Worm (Caenorhabditis elegans): ENCODE measurements around the gene alh-4.

Gene alh-4

DNA sequence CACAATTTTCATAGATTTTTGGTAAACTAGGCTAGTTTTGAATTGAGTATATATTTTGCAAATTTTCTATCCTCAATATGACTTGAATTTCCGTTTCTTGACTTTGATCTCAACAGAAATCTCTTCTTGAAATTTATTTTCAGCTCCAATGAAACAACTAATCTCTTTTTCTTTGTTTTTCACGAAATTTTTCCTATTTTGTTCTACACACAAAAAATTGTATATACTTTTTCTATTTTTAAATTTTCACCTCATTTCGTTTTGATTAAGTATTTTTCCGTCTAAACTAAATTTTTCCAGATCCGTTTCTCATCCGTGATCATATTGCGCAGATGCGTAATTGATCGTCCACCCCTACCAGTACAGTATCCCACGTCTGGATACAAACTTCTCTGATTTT is 35.0 kb upstream of the alh-4 start, which contains the start of gene unc-83 (continued):
- TF ChIP-seq unc-130 (GFP tag; optimal IDR thresholded peaks at IDR 0.05) (no peak), egrh-3 (GFP tag; IDR thresholded peaks at IDR 0.05) (no peak), ceh-79 (tag; optimal IDR thresholded peaks at IDR 0.05) (no peak)

DNA sequence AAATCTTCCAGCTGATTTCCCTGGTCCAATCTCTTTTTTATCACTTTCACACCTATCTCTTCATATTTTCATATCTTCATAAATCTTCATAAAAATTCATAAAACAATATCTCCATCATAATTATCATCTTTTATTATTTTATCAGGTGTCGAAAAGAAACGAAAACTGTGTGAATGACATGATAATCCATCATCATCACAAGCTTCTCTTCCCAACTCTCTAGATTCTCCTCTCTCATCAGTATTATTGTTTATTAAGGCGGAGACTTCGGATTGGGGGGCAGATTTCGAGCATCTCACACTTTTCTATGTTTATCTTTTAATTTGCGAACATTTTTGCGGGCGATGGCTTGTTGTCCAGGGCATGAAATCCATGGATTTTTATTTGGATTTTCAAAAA is 34.5 kb upstream of the alh-4 start:
- no peak for TF ChIP-seq madf-3 (GFP tag; IDR thresholded peaks at IDR 0.05)
- no peak for TF ChIP-seq Y53F4B.3 (GFP tag; IDR thresholded peaks at IDR 0.05)
- TF ChIP-seq rec-8 (tag; optimal IDR thresholded peaks at IDR 0.05) = no peak
- TF ChIP-seq Y53G8AR.9 (GFP tag; conservative IDR thresholded peaks at IDR 0.05) = no peak
- no peak for TF ChIP-seq ceh-91 (GFP tag; IDR thresholded peaks at IDR 0.05)
- TF ChIP-seq hmg-1.2 (GFP tag; IDR thresholded peaks at IDR 0.05) = no peak
- no peak for TF ChIP-seq mes-4 (tag; optimal IDR thresholded peaks at IDR 0.05)
- TF ChIP-seq F10E7.11 (tag; optimal IDR thresholded peaks at IDR 0.05) = no peak
- no peak for TF ChIP-seq ccch-3 (GFP tag; optimal IDR thresholded peaks at IDR 0.05)
- no peak for TF ChIP-seq F49E8.2 (tag; optimal IDR thresholded peaks at IDR 0.05; ENCODE audit: insufficient read depth)
- TF ChIP-seq ztf-18 (tag; optimal IDR thresholded peaks at IDR 0.05) = no peak
- TF ChIP-seq K11D2.4 (GFP tag; IDR thresholded peaks at IDR 0.05) = no peak
- TF ChIP-seq nfya-1 (tag; optimal IDR thresholded peaks at IDR 0.05; ENCODE audit: borderline replicate concordance, insufficient read depth) = no peak
- TF ChIP-seq B0019.2 (GFP tag; conservative IDR thresholded peaks at IDR 0.05) = no peak
- no peak for TF ChIP-seq somi-1 (GFP tag; optimal IDR thresholded peaks at IDR 0.05)
- no peak for TF ChIP-seq efl-1 (GFP tag; optimal IDR thresholded peaks at IDR 0.05)
- no peak for TF ChIP-seq repo-1 (tag; optimal IDR thresholded peaks at IDR 0.05)
- no peak for TF ChIP-seq athp-1 (tag; optimal IDR thresholded peaks at IDR 0.05)

DNA sequence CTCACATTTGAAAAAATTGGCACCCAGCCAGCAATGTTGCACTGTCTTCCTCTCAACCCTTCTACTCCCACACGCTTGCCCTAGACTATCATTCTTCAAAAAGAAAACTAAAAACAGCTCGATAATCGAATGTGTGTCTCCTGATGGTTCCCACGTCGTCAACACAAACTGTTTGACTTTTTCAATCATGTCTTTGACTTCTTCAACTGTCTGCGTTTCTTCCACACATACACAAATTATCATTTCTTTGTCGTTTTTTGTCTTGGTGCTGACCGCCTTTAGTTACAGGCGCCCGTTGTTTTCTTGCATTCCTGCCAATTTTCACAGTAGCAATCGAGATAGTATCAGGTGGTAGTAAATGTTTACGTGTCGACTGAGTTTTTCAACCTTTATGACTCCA is 32.9 kb upstream of the alh-4 start:
- TF ChIP-seq lin-40 (tag; optimal IDR thresholded peaks at IDR 0.05) (peak; percentile 7), lin-54 (GFP tag; optimal IDR thresholded peaks at IDR 0.05) (no peak), ama-1 (optimal IDR thresholded peaks at IDR 0.05) (no peak), ama-1 (GFP tag; optimal IDR thresholded peaks at IDR 0.05) (no peak), Y53G8AR.9 (GFP tag; conservative IDR thresholded peaks at IDR 0.05) (no peak), B0035.1 (tag; optimal IDR thresholded peaks at IDR 0.05) (no peak), T07F8.4 (tag; optimal IDR thresholded peaks at IDR 0.05) (no peak), nhr-27 (tag; optimal IDR thresholded peaks at IDR 0.05) (no peak), rpc-1 (optimal IDR thresholded peaks at IDR 0.05) (no peak), rpc-1 (tag; optimal IDR thresholded peaks at IDR 0.05) (no peak), lsl-1 (GFP tag; optimal IDR thresholded peaks at IDR 0.05) (no peak), pbrm-1 (GFP tag; IDR thresholded peaks at IDR 0.05) (no peak), nhr-80 (tag; optimal IDR thresholded peaks at IDR 0.05) (peak; percentile 48), snpc-4 (GFP tag; optimal IDR thresholded peaks at IDR 0.05) (no peak), snpc-4 (tag; optimal IDR thresholded peaks at IDR 0.05) (no peak), B0336.3 (GFP tag; IDR thresholded peaks at IDR 0.05) (no peak), madf-10 (tag; optimal IDR thresholded peaks at IDR 0.05) (no peak), gei-17 (GFP tag; optimal IDR thresholded peaks at IDR 0.05) (no peak), ztf-18 (tag; optimal IDR thresholded peaks at IDR 0.05) (no peak), unc-62 (GFP tag; optimal IDR thresholded peaks at IDR 0.05) (no peak), hmg-1.2 (GFP tag; IDR thresholded peaks at IDR 0.05) (peak; percentile 22; the same call in 1 of the 2 replicates), egrh-3 (GFP tag; IDR thresholded peaks at IDR 0.05) (no peak), attf-5 (GFP tag; optimal IDR thresholded peaks at IDR 0.05) (peak; percentile 30)

Measured in whole organism, young adult.